Worm (Caenorhabditis elegans) whole organism, young adult: Measurements from ENCODE around the gene gln-6.

ENCODE experiments used
- C17E4.6 ChIP-seq: fragments of 200-800 bp; sonication (Bioruptor generic); IDR thresholded peaks from 2 replicates; pipeline ENCODE4 v1.3.6; 2022; ENCODE audit warnings: missing genetic modification reagents, missing genetic modification characterization, missing compliant biosample characterization
- F22D6.2 ChIP-seq: sonication (generic microtip); optimal IDR thresholded peaks from 2 replicates; lab custom pipeline; 2016; ENCODE audit warnings: mild to moderate bottlenecking, missing genetic modification characterization, missing compliant biosample characterization
- F23B12.7 ChIP-seq: sonication (generic microtip); optimal IDR thresholded peaks from 2 replicates; lab custom pipeline; 2017; ENCODE audit warnings: missing genetic modification characterization, mild to moderate bottlenecking, missing compliant biosample characterization, antibody characterized with exemption, moderate library complexity; ENCODE audit not compliant: insufficient read depth
- F33H1.4 ChIP-seq: fragments of 200-800 bp; sonication (Bioruptor generic); IDR thresholded peaks from 2 replicates; pipeline ENCODE4 v1.3.6; 2022; ENCODE audit warnings: missing genetic modification reagents, missing genetic modification characterization, missing compliant biosample characterization
- F39B2.1 ChIP-seq: fragments of 200-800 bp; sonication (Bioruptor generic); IDR thresholded peaks from 2 replicates; pipeline ENCODE4 v1.3.6; 2022; ENCODE audit warnings: missing genetic modification reagents, missing genetic modification characterization, missing compliant biosample characterization
- F52B5.7 ChIP-seq: sonication (generic microtip); optimal IDR thresholded peaks from 2 replicates; lab custom pipeline; 2016; ENCODE audit warnings: mild to moderate bottlenecking, missing genetic modification characterization, missing compliant biosample characterization
- F55B11.4 ChIP-seq: sonication (generic microtip); optimal IDR thresholded peaks from 2 replicates; lab custom pipeline; 2016; ENCODE audit warnings: missing compliant biosample characterization, missing genetic modification characterization, borderline replicate concordance; ENCODE audit not compliant: insufficient read depth
- F57A8.1 ChIP-seq: fragments of 200-800 bp; sonication (Bioruptor generic); optimal IDR thresholded peaks from 2 replicates; lab custom pipeline; 2018; ENCODE audit warnings: mild to moderate bottlenecking, missing genetic modification characterization, moderate library complexity, missing compliant biosample characterization
- K12H6.12 ChIP-seq: fragments of 200-800 bp; sonication (Bioruptor generic); optimal IDR thresholded peaks from 2 replicates; lab custom pipeline; 2018; ENCODE audit warnings: mild to moderate bottlenecking, missing genetic modification characterization, missing compliant biosample characterization
- Y53F4B.3 ChIP-seq: fragments of 200-800 bp; sonication (Bioruptor generic); IDR thresholded peaks from 2 replicates; pipeline ENCODE4 v1.3.6; 2022; ENCODE audit warnings: missing genetic modification reagents, missing genetic modification characterization, missing compliant biosample characterization
- Y79H2A.3 ChIP-seq: fragments of 200-800 bp; sonication (Bioruptor generic); conservative IDR thresholded peaks from 2 replicates; pipeline ENCODE4 v1.3.6; 2022; ENCODE audit warnings: missing genetic modification reagents, missing genetic modification characterization, missing compliant biosample characterization
- aptf-2 ChIP-seq: fragments of 200-800 bp; sonication (Bioruptor generic); conservative IDR thresholded peaks from 2 replicates; pipeline ENCODE4 v1.3.6; 2022; ENCODE audit warnings: missing genetic modification reagents, missing genetic modification characterization, missing compliant biosample characterization
- aptf-3 ChIP-seq: fragments of 200-800 bp; sonication (Bioruptor generic); IDR thresholded peaks from 2 replicates; pipeline ENCODE4 v1.3.6; 2022; ENCODE audit warnings: missing genetic modification characterization, missing compliant biosample characterization
- atf-7 ChIP-seq: sonication (generic microtip); optimal IDR thresholded peaks from 2 replicates; lab custom pipeline; 2017; ENCODE audit warnings: mild to moderate bottlenecking, missing genetic modification characterization, missing compliant biosample characterization
- ceh-27 ChIP-seq: fragments of 200-800 bp; sonication (Bioruptor generic); optimal IDR thresholded peaks from 2 replicates; lab custom pipeline; 2018; ENCODE audit warnings: mild to moderate bottlenecking, missing genetic modification characterization, moderate library complexity, missing compliant biosample characterization
- ceh-40 ChIP-seq: fragments of 200-800 bp; sonication (Bioruptor generic); IDR thresholded peaks from 2 replicates; pipeline ENCODE4 v1.3.6; 2022; ENCODE audit warnings: missing genetic modification characterization, missing compliant biosample characterization
- ceh-58 ChIP-seq: fragments of 200-800 bp; sonication (Bioruptor generic); IDR thresholded peaks from 2 replicates; pipeline ENCODE4 v1.3.6; 2022; ENCODE audit warnings: missing genetic modification characterization, missing compliant biosample characterization
- ceh-91 ChIP-seq: fragments of 200-800 bp; sonication (Bioruptor generic); IDR thresholded peaks from 2 replicates; pipeline ENCODE4 v1.3.6; 2022; ENCODE audit warnings: missing genetic modification reagents, missing genetic modification characterization, missing compliant biosample characterization
- chd-7 ChIP-seq: sonication (generic microtip); optimal IDR thresholded peaks from 2 replicates; lab custom pipeline; 2016; ENCODE audit warnings: mild to moderate bottlenecking, missing genetic modification characterization, moderate library complexity, missing compliant biosample characterization
- die-1 ChIP-seq: sonication (generic microtip); optimal IDR thresholded peaks from 2 replicates; lab custom pipeline; 2016; ENCODE audit warnings: missing genotype, mild to moderate bottlenecking, missing genetic modification characterization, missing compliant biosample characterization
- egrh-3 ChIP-seq: fragments of 200-800 bp; sonication (Bioruptor generic); IDR thresholded peaks from 2 replicates; pipeline ENCODE4 v1.3.6; 2022; ENCODE audit warnings: missing genetic modification reagents, missing genetic modification characterization, missing compliant biosample characterization
- ekl-4 ChIP-seq: fragments of 200-800 bp; sonication (Bioruptor generic); IDR thresholded peaks from 2 replicates; pipeline ENCODE4 v1.3.6; 2022; ENCODE audit warnings: missing genetic modification reagents, missing genetic modification characterization, missing compliant biosample characterization
- ets-4 ChIP-seq: fragments of 200-800 bp; sonication (Bioruptor generic); optimal IDR thresholded peaks from 2 replicates; lab custom pipeline; 2018; ENCODE audit warnings: mild to moderate bottlenecking, missing genetic modification characterization, missing compliant biosample characterization
- hmg-1.2 ChIP-seq: fragments of 200-800 bp; sonication (Bioruptor generic); IDR thresholded peaks from 2 replicates; pipeline ENCODE4 v1.3.6; 2022; ENCODE audit warnings: missing genetic modification reagents, missing genetic modification characterization, missing compliant biosample characterization
- hrde-1 ChIP-seq: sonication (generic microtip); optimal IDR thresholded peaks from 2 replicates; lab custom pipeline; 2016; ENCODE audit warnings: missing genetic modification characterization, mild to moderate bottlenecking, missing compliant biosample characterization, moderate library complexity, missing genotype, missing genetic modification reagents, borderline replicate concordance
- lag-1 ChIP-seq: fragments of 200-800 bp; sonication (Bioruptor generic); IDR thresholded peaks from 2 replicates; pipeline ENCODE4 v1.3.6; 2022; ENCODE audit warnings: missing genetic modification reagents, missing genetic modification characterization, missing compliant biosample characterization
- let-607 ChIP-seq, 2 experiments: fragments of 200-800 bp in 1 of 2; sonication (Bioruptor generic) in 1 of 2; sonication (generic microtip) in 1 of 2; optimal IDR thresholded peaks; 2 replicates each; lab custom pipeline; 2016 to 2018; ENCODE audit warnings: mild to moderate bottlenecking in 2 of 2, missing compliant biosample characterization in 2 of 2, missing genetic modification characterization in 2 of 2, moderate library complexity in 2 of 2, missing genotype in 1 of 2
- lin-26 ChIP-seq: fragments of 200-800 bp; sonication (Bioruptor generic); IDR thresholded peaks from 2 replicates; pipeline ENCODE4 v1.3.6; 2022; ENCODE audit warnings: missing genetic modification reagents, missing genetic modification characterization, missing compliant biosample characterization
- lin-35 ChIP-seq, 3 experiments: fragments of 150-350 bp in 2 of 3; sonication (generic microtip) in 1 of 3; optimal IDR thresholded peaks; 2 replicates each; lab custom pipeline; 2014 to 2018; ENCODE audit warnings: missing biosample characterization in 3 of 3, missing genetic modification characterization in 3 of 3, missing genetic modification reagents in 3 of 3
- lin-40 ChIP-seq: sonication (generic microtip); optimal IDR thresholded peaks from 2 replicates; lab custom pipeline; 2016; ENCODE audit warnings: missing genetic modification characterization, mild to moderate bottlenecking, missing compliant biosample characterization, missing genotype, missing genetic modification reagents
- lir-1 ChIP-seq: fragments of 200-800 bp; sonication (Bioruptor generic); conservative IDR thresholded peaks from 2 replicates; pipeline ENCODE4 v1.3.6; 2022; ENCODE audit warnings: missing genetic modification reagents, missing genetic modification characterization, missing compliant biosample characterization
- madf-10 ChIP-seq: sonication (generic microtip); optimal IDR thresholded peaks from 2 replicates; lab custom pipeline; 2016; ENCODE audit warnings: mild to moderate bottlenecking, missing genetic modification characterization, missing compliant biosample characterization
- mcd-1 ChIP-seq: fragments of 200-800 bp; sonication (Bioruptor generic); IDR thresholded peaks from 2 replicates; pipeline ENCODE4 v1.3.6; 2022; ENCODE audit warnings: missing genetic modification reagents, missing genetic modification characterization, missing compliant biosample characterization
- mes-4 ChIP-seq: sonication (generic microtip); optimal IDR thresholded peaks from 2 replicates; lab custom pipeline; 2016; ENCODE audit warnings: missing genotype, missing genetic modification characterization, missing compliant biosample characterization
- nhr-179 ChIP-seq: sonication (generic microtip); optimal IDR thresholded peaks from 2 replicates; lab custom pipeline; 2016; ENCODE audit warnings: mild to moderate bottlenecking, missing genetic modification characterization, missing compliant biosample characterization
- nhr-27 ChIP-seq: fragments of 200-800 bp; sonication (Bioruptor generic); optimal IDR thresholded peaks from 2 replicates; lab custom pipeline; 2018; ENCODE audit warnings: mild to moderate bottlenecking, missing genetic modification characterization, moderate library complexity, missing compliant biosample characterization
- nhr-80 ChIP-seq: sonication (generic microtip); optimal IDR thresholded peaks from 2 replicates; lab custom pipeline; 2016; ENCODE audit warnings: missing genetic modification characterization, missing compliant biosample characterization
- repo-1 ChIP-seq: sonication (generic microtip); optimal IDR thresholded peaks from 2 replicates; lab custom pipeline; 2017; ENCODE audit warnings: mild to moderate bottlenecking, missing genetic modification characterization, missing compliant biosample characterization
- sdz-38 ChIP-seq: sonication (generic microtip); optimal IDR thresholded peaks from 2 replicates; lab custom pipeline; 2016; ENCODE audit warnings: missing genotype, missing genetic modification characterization, missing compliant biosample characterization
- snpc-1.1 ChIP-seq: sonication (generic microtip); optimal IDR thresholded peaks from 2 replicates; lab custom pipeline; 2017; ENCODE audit warnings: missing genetic modification characterization, mild to moderate bottlenecking, missing compliant biosample characterization, antibody characterized with exemption, moderate library complexity, missing genotype, missing genetic modification reagents; ENCODE audit not compliant: insufficient read depth
- snpc-4 ChIP-seq, 5 experiments: fragments of 150-350 bp in 1 of 5; sonication (generic microtip) in 4 of 5; optimal IDR thresholded peaks; 2 replicates each; lab custom pipeline; 2014 to 2018; ENCODE audit warnings: missing genetic modification characterization in 5 of 5, missing biosample characterization in 3 of 5, antibody characterized with exemption in 2 of 5, mild to moderate bottlenecking in 2 of 5, missing compliant biosample characterization in 2 of 5, missing genotype in 2 of 5, moderate library complexity in 2 of 5, missing genetic modification reagents in 1 of 5
- somi-1 ChIP-seq: fragments of 200-800 bp; sonication (Bioruptor generic); optimal IDR thresholded peaks from 2 replicates; lab custom pipeline; 2018; ENCODE audit warnings: mild to moderate bottlenecking, missing genetic modification characterization, missing compliant biosample characterization
- sptf-2 ChIP-seq: fragments of 200-800 bp; sonication (Bioruptor generic); optimal IDR thresholded peaks from 2 replicates; lab custom pipeline; 2018; ENCODE audit warnings: mild to moderate bottlenecking, missing genetic modification characterization, missing compliant biosample characterization
- tbp1 ChIP-seq: fragments of 200-800 bp; sonication (Bioruptor generic); optimal IDR thresholded peaks from 2 replicates; lab custom pipeline; 2018; ENCODE audit warnings: mild to moderate bottlenecking, missing genetic modification characterization, missing compliant biosample characterization
- tlf-1 ChIP-seq: fragments of 200-800 bp; sonication (Bioruptor generic); optimal IDR thresholded peaks from 2 replicates; lab custom pipeline; 2018; ENCODE audit warnings: mild to moderate bottlenecking, missing genetic modification characterization, missing compliant biosample characterization
- unc-130 ChIP-seq: sonication (generic microtip); optimal IDR thresholded peaks from 2 replicates; lab custom pipeline; 2016; ENCODE audit warnings: missing genetic modification reagents, missing genetic modification characterization, missing compliant biosample characterization
- ztf-26 ChIP-seq: sonication (generic microtip); optimal IDR thresholded peaks from 2 replicates; lab custom pipeline; 2017; ENCODE audit warnings: missing genetic modification characterization, missing compliant biosample characterization
- ztf-3 ChIP-seq: fragments of 200-800 bp; sonication (Bioruptor generic); optimal IDR thresholded peaks from 2 replicates; lab custom pipeline; 2018; ENCODE audit warnings: mild to moderate bottlenecking, missing genetic modification characterization, missing compliant biosample characterization

The gln-6 gene

DNA sequence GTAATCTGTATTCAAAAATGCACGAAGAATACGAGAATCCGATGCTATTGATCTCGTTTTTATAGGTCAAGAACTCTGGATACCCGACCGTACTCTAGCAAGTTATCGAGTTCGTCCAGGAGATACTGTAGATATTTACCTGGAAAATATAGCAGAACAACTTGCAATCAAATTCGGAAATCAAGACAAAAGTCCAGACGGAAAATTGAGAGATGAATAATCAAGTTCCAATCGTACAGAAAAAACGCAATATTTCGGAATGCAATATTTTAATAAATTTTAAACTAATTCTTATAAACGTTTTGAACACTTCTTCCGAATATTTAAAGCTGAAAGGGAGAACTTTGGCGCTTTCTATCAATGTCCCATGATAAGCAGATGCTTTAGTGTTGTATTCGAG lies 1.7 kb downstream of the gln-6 start (continued):
- TF ChIP-seq F33H1.4 (GFP tag; lab: Robert Waterston, UW) = peak; percentile 32; the same call in 1 of the 2 replicates
- no peak for TF ChIP-seq ceh-58
- TF ChIP-seq ekl-4 (GFP tag; lab: Robert Waterston, UW) = peak; percentile 81
- peak; percentile 13 for TF ChIP-seq repo-1
- no peak for TF ChIP-seq lin-35 (GFP tag; optimal IDR thresholded peaks at IDR 0.05; lab: Kevin White, UChicago)
- no peak for TF ChIP-seq aptf-2 (GFP tag; lab: Robert Waterston, UW)
- TF ChIP-seq mcd-1 (GFP tag; lab: Robert Waterston, UW) = no peak
- peak; percentile 70; the same call in 1 of the 2 replicates for TF ChIP-seq C17E4.6 (GFP tag; lab: Robert Waterston, UW)
- TF ChIP-seq tbp1 = peak; percentile 33
- no peak for TF ChIP-seq snpc-1.1 (tag; lab: Kevin White, UChicago)
- TF ChIP-seq F55B11.4 (tag; lab: Kevin White, UChicago) = no peak
- TF ChIP-seq sptf-2 (GFP tag; lab: Kevin White, UChicago) = no peak
- no peak for TF ChIP-seq ztf-3 (GFP tag; lab: Kevin White, UChicago)
- TF ChIP-seq nhr-80 (tag; lab: Kevin White, UChicago) = no peak
- no peak for TF ChIP-seq F57A8.1 (GFP tag; lab: Kevin White, UChicago)
- TF ChIP-seq mes-4 (tag; lab: Kevin White, UChicago) = no peak
- no peak for TF ChIP-seq ets-4 (GFP tag; lab: Kevin White, UChicago)
- no peak for TF ChIP-seq chd-7 (tag; lab: Kevin White, UChicago)
- no peak for TF ChIP-seq K12H6.12
- no peak for TF ChIP-seq lir-1 (GFP tag; lab: Robert Waterston, UW)
- TF ChIP-seq F39B2.1 (GFP tag; lab: Robert Waterston, UW) = 0 out of 2 replicates have a peak, but pooled peaks have one; percentile 34
- no peak for TF ChIP-seq F23B12.7 (tag; lab: Kevin White, UChicago)
- TF ChIP-seq lin-26 = no peak; the same call in 1 of the 2 replicates
- no peak for TF ChIP-seq ceh-91 (GFP tag; lab: Robert Waterston, UW)
- no peak for TF ChIP-seq lag-1 (GFP tag; lab: Robert Waterston, UW)
- peak; percentile 40 for TF ChIP-seq snpc-4 (GFP tag; optimal IDR thresholded peaks at IDR 0.05; lab: Kevin White, UChicago)
- peak in 2 of 4 experiments; percentile 16 to 53 for TF ChIP-seq snpc-4 (tag; optimal IDR thresholded peaks at IDR 0.05; lab: Kevin White, UChicago)
- TF ChIP-seq let-607 (tag; optimal IDR thresholded peaks at IDR 0.05; lab: Kevin White, UChicago) = no peak
- no peak for TF ChIP-seq Y53F4B.3
- no peak for TF ChIP-seq somi-1 (GFP tag; lab: Kevin White, UChicago)
- no peak for TF ChIP-seq die-1 (tag; lab: Kevin White, UChicago)
- TF ChIP-seq ceh-40 (GFP tag; lab: Robert Waterston, UW) = no peak
- no peak for TF ChIP-seq egrh-3 (GFP tag; lab: Robert Waterston, UW)
- TF ChIP-seq hmg-1.2 (GFP tag; lab: Robert Waterston, UW) = peak; percentile 36
- no peak for TF ChIP-seq ceh-27
- TF ChIP-seq madf-10 (tag; lab: Kevin White, UChicago) = no peak
- TF ChIP-seq lin-40 (tag; lab: Kevin White, UChicago) = no peak
- TF ChIP-seq Y79H2A.3 (GFP tag; lab: Robert Waterston, UW) = 0 out of 2 replicates have a peak, but pooled peaks have one; percentile 49
- no peak for TF ChIP-seq ztf-26 (tag; lab: Kevin White, UChicago)
- peak; percentile 68 for TF ChIP-seq F52B5.7 (tag; lab: Kevin White, UChicago)
- TF ChIP-seq tlf-1 (GFP tag; lab: Kevin White, UChicago) = peak; percentile 59
- TF ChIP-seq F22D6.2 (tag; lab: Kevin White, UChicago) = no peak
- TF ChIP-seq sdz-38 (tag; lab: Kevin White, UChicago) = no peak
- TF ChIP-seq hrde-1 (tag; lab: Kevin White, UChicago) = peak; percentile 79
- no peak for TF ChIP-seq nhr-27 (tag; lab: Kevin White, UChicago)
- no peak for TF ChIP-seq atf-7 (tag; lab: Kevin White, UChicago)
- no peak for TF ChIP-seq nhr-179
- peak; percentile 40 for TF ChIP-seq unc-130 (GFP tag; lab: Kevin White, UChicago)
- TF ChIP-seq aptf-3 = no peak
